Worm (Caenorhabditis elegans) whole organism, L1 larva: Measurements from ENCODE around the gene idh-2.

Source experiments
- ama-1 ChIP-seq: fragments of 150-350 bp; optimal IDR thresholded peaks from 2 replicates; lab custom pipeline; 2014
- unc-86 ChIP-seq: sonication (generic microtip); optimal IDR thresholded peaks from 2 replicates; lab custom pipeline; 2016; ENCODE audit warnings: missing genetic modification characterization, missing compliant biosample characterization
- ztf-11 ChIP-seq, 2 experiments: sonication (generic microtip); optimal IDR thresholded peaks; 2 replicates each; lab custom pipeline; 2016 to 2017; ENCODE audit warnings: missing genetic modification characterization in 2 of 2, missing biosample characterization in 1 of 2, missing compliant biosample characterization in 1 of 2

- TF ChIP-seq unc-86 (tag; lab: Kevin White, UChicago) (no peak), ama-1 (lab: Kevin White, UChicago) (no peak), ztf-11 (tag; optimal IDR thresholded peaks at IDR 0.05; lab: Kevin White, UChicago) (no peak)
Measured at ce11 chrX:11199155-11199554, 16.6 kb upstream of the idh-2 start, which contains the start of gene col-178.
